Fruit fly (Drosophila melanogaster): ENCODE results near the gene RpS19b.

dm6 chr3R:23885182-23885581, 48.1 kb downstream of the RpS19b start:
- TF ChIP-seq Hr83 (GFP tag; optimal IDR thresholded peaks at IDR 0.05; ENCODE audit: poor library complexity, severe bottlenecking) (no peak), woc (GFP tag; optimal IDR thresholded peaks at IDR 0.05) (no peak), dsf (GFP tag; optimal IDR thresholded peaks at IDR 0.05; ENCODE audit: borderline replicate concordance) (no peak), CG9705 (GFP tag; optimal IDR thresholded peaks at IDR 0.05) (no peak), Hr78 (GFP tag; optimal IDR thresholded peaks at IDR 0.05) (no peak), usp (GFP tag; optimal IDR thresholded peaks at IDR 0.05) (no peak), Hnf4 (GFP tag; optimal IDR thresholded peaks at IDR 0.05) (no peak), Dif (GFP tag; optimal IDR thresholded peaks at IDR 0.05; ENCODE audit: partially characterized antibody) (no peak)

All from whole organism, wandering third instar larva.